Fruit fly (Drosophila melanogaster) whole organism, wandering third instar larva: ENCODE measurements around the gene Rab8.

ENCODE experiments used
- Abd-B ChIP-seq: fragments of >200 bp; optimal IDR thresholded peaks from 2 replicates; lab custom pipeline; 2017; ENCODE audit warnings: missing biosample characterization, missing genetic modification characterization
- CG32264 ChIP-seq: fragments of 200-800 bp; sonication (Bioruptor generic); optimal IDR thresholded peaks from 2 replicates; lab custom pipeline; 2016; ENCODE audit warnings: missing biosample characterization, missing genetic modification characterization
- Dfd ChIP-seq: fragments of >200 bp; optimal IDR thresholded peaks from 2 replicates; lab custom pipeline; 2017; ENCODE audit warnings: missing biosample characterization, missing genetic modification characterization
- Dif ChIP-seq: fragments of 200-275, 200-300 bp; sonication (Bioruptor generic); optimal IDR thresholded peaks from 2 replicates; lab custom pipeline; 2018; ENCODE audit warnings: missing biosample characterization, missing genetic modification characterization; ENCODE audit not compliant: partially characterized antibody
- GATAd ChIP-seq: sonication (Bioruptor generic); optimal IDR thresholded peaks from 2 replicates; lab custom pipeline; 2016; ENCODE audit warnings: missing biosample characterization, missing genetic modification characterization
- HLH106 ChIP-seq: fragments of 200-800 bp; optimal IDR thresholded peaks from 3 replicates; lab custom pipeline; 2019; ENCODE audit warnings: missing biosample characterization, mild to moderate bottlenecking, missing genetic modification characterization, moderate library complexity
- Hnf4 ChIP-seq: fragments of 200-800 bp; sonication (Bioruptor generic); optimal IDR thresholded peaks from 2 replicates; lab custom pipeline; 2016; ENCODE audit warnings: missing biosample characterization, mild to moderate bottlenecking, missing genetic modification characterization
- Hr83 ChIP-seq: fragments of 200-300 bp; sonication (Bioruptor generic); optimal IDR thresholded peaks from 2 replicates; lab custom pipeline; 2016; ENCODE audit warnings: missing biosample characterization, mild to moderate bottlenecking, missing genetic modification characterization, moderate library complexity; ENCODE audit not compliant: poor library complexity, severe bottlenecking
- Mio ChIP-seq: sonication (Bioruptor generic); optimal IDR thresholded peaks from 2 replicates; lab custom pipeline; 2016; ENCODE audit warnings: missing biosample characterization, missing genetic modification characterization
- Myc ChIP-seq: fragments of >200 bp; optimal IDR thresholded peaks from 2 replicates; lab custom pipeline; 2017
- N ChIP-seq: fragments of >200 bp; optimal IDR thresholded peaks from 2 replicates; lab custom pipeline; 2018; ENCODE audit warnings: missing biosample characterization, missing external identifiers, missing genetic modification characterization
- Rel ChIP-seq, 2 experiments: fragments of 200-800 bp; sonication (Bioruptor generic) in 1 of 2; optimal IDR thresholded peaks; 2 replicates in 1 of 2; 3 replicates in 1 of 2; lab custom pipeline; 2016 to 2019; ENCODE audit warnings: mild to moderate bottlenecking in 2 of 2, missing biosample characterization in 2 of 2, missing genetic modification characterization in 2 of 2, moderate library complexity in 1 of 2
- dmrt93B ChIP-seq: fragments of 200-800 bp; sonication (Bioruptor generic); optimal IDR thresholded peaks from 2 replicates; lab custom pipeline; 2018; ENCODE audit warnings: missing biosample characterization, mild to moderate bottlenecking, missing genetic modification characterization
- ey ChIP-seq: fragments of 200-800 bp; sonication (Bioruptor generic); optimal IDR thresholded peaks from 2 replicates; lab custom pipeline; 2016; ENCODE audit warnings: missing biosample characterization, missing genetic modification characterization
- foxo ChIP-seq, 2 experiments: fragments of 200-800 bp; sonication (Bioruptor generic); optimal IDR thresholded peaks; 2 replicates in 1 of 2; 3 replicates in 1 of 2; lab custom pipeline; 2016 to 2017; ENCODE audit warnings: missing biosample characterization in 2 of 2, missing genetic modification characterization in 2 of 2
- fru ChIP-seq: fragments of 200-800 bp; sonication (Bioruptor generic); optimal IDR thresholded peaks from 3 replicates; lab custom pipeline; 2016; ENCODE audit warnings: missing biosample characterization, mild to moderate bottlenecking, missing genetic modification characterization
- h ChIP-seq: fragments of 200-800 bp; sonication (Bioruptor generic); optimal IDR thresholded peaks from 3 replicates; lab custom pipeline; 2016; ENCODE audit warnings: missing biosample characterization, mild to moderate bottlenecking, missing genetic modification characterization
- jim ChIP-seq: fragments of 175-275, 200-325 bp; sonication (Bioruptor generic); optimal IDR thresholded peaks from 2 replicates; lab custom pipeline; 2016; ENCODE audit warnings: missing biosample characterization, mild to moderate bottlenecking, missing genetic modification characterization
- lola ChIP-seq: fragments of >200 bp; optimal IDR thresholded peaks from 2 replicates; lab custom pipeline; 2017; ENCODE audit warnings: missing biosample characterization, missing genetic modification characterization
- pan ChIP-seq: fragments of >200 bp; optimal IDR thresholded peaks from 2 replicates; lab custom pipeline; 2017
- psq ChIP-seq: fragments of 200-800 bp; sonication (Bioruptor generic); optimal IDR thresholded peaks from 3 replicates; lab custom pipeline; 2017; ENCODE audit warnings: missing biosample characterization, mild to moderate bottlenecking, missing genetic modification characterization, moderate library complexity
- rgr ChIP-seq: fragments of 200-800 bp; sonication (Bioruptor generic); optimal IDR thresholded peaks from 3 replicates; lab custom pipeline; 2016; ENCODE audit warnings: missing biosample characterization, mild to moderate bottlenecking, missing genetic modification characterization
- sage ChIP-seq: fragments of 200-800 bp; sonication (Bioruptor generic); optimal IDR thresholded peaks from 2 replicates; lab custom pipeline; 2016; ENCODE audit warnings: missing biosample characterization, mild to moderate bottlenecking, missing genetic modification characterization
- sv ChIP-seq: fragments of 200-800 bp; sonication (Bioruptor generic); optimal IDR thresholded peaks from 3 replicates; lab custom pipeline; 2016; ENCODE audit warnings: missing biosample characterization, missing genetic modification characterization
- tai ChIP-seq: sonication (Bioruptor generic); optimal IDR thresholded peaks from 2 replicates; lab custom pipeline; 2016; ENCODE audit warnings: missing biosample characterization, missing genetic modification characterization
- usp ChIP-seq: fragments of >200 bp; optimal IDR thresholded peaks from 2 replicates; lab custom pipeline; 2017; ENCODE audit warnings: missing biosample characterization, missing genetic modification characterization
- woc ChIP-seq: sonication (Bioruptor generic); optimal IDR thresholded peaks from 2 replicates; lab custom pipeline; 2016; ENCODE audit warnings: missing biosample characterization, mild to moderate bottlenecking, missing genetic modification characterization

Rab8 gene

DNA sequence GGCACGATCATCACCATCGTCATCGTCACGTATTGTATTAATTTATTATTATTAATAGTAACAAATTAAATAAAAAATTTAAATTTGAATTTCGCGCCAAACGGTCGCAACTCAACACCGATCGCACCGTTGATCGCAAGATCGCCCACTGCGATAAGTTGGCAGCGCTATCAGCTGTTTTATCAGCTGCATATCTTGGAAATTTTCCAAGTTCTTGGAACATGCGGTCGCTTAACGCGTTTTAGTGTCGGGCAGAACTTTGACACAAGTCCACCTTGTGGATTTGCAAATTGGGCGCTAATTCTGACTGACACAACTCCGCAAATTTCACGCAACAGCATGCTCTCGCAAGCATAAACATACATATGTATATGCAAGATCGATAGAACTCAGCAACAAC, 9.7 kb downstream of the Rab8 start:
- TF ChIP-seq usp (GFP tag; lab: Kevin White, UChicago), result no peak
- TF ChIP-seq foxo (GFP tag; optimal IDR thresholded peaks at IDR 0.05; lab: Kevin White, UChicago), result no peak
- peak; percentile 23 for TF ChIP-seq sage
- TF ChIP-seq Dfd (GFP tag; lab: Kevin White, UChicago), result no peak
- peak; percentile 38 for TF ChIP-seq Hr83
- TF ChIP-seq N (GFP tag; lab: Kevin White, UChicago), result no peak
- TF ChIP-seq Abd-B (GFP tag; lab: Kevin White, UChicago), result no peak
- TF ChIP-seq dmrt93B (GFP tag; lab: Kevin White, UChicago), result no peak
- peak; percentile 23 for TF ChIP-seq h (GFP tag; lab: Kevin White, UChicago)
- TF ChIP-seq psq, result peak; percentile 11
- peak; percentile 5 for TF ChIP-seq Dif (GFP tag; lab: Kevin White, UChicago)
- no peak for TF ChIP-seq tai (GFP tag; lab: Kevin White, UChicago)
- TF ChIP-seq HLH106 (tag; lab: Kevin White, UChicago), result no peak
- TF ChIP-seq Rel (GFP tag; optimal IDR thresholded peaks at IDR 0.05; lab: Kevin White, UChicago), result no peak
- TF ChIP-seq Rel (tag; optimal IDR thresholded peaks at IDR 0.05; lab: Kevin White, UChicago), result peak; percentile 16
- TF ChIP-seq woc (GFP tag; lab: Kevin White, UChicago), result no peak
- TF ChIP-seq lola, result no peak
- TF ChIP-seq rgr (GFP tag; lab: Kevin White, UChicago), result peak; percentile 25
- peak; percentile 37 for TF ChIP-seq Myc (lab: Kevin White, UChicago)
- TF ChIP-seq ey, result no peak

DNA sequence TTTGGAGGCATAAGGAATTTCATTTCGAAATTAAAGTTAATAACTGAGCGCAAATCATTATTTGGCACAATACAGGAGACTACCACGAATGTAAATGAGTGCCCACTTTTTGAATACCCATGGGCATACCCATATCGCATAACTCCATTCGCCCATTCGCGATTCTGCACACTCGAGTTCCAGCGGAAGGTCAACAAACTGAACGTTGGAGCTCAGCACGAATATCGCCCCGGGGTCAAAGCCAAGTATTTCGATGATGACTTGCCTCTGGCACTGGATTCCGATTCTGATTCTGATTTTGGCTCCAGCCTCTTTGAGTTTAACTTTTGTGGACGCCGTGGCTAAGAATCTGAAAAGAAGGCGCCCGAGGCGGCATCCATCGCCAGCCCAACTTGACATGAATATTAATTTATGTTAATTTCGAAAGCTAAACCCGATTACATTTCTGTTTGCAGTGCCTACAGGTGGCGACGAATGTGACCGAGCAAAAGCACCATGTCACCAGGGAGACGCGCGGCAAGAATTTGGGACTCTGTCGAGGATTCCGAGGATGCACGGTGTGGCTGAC, 12.9 kb downstream of the Rab8 start:
- TF ChIP-seq CG32264 (GFP tag; lab: Kevin White, UChicago), result no peak
- TF ChIP-seq tai (GFP tag; lab: Kevin White, UChicago), result no peak
- TF ChIP-seq jim (GFP tag; lab: Kevin White, UChicago), result no peak
- no peak for TF ChIP-seq rgr (GFP tag; lab: Kevin White, UChicago)
- no peak for TF ChIP-seq lola
- TF ChIP-seq, all 38 proteins: peak for 0

DNA sequence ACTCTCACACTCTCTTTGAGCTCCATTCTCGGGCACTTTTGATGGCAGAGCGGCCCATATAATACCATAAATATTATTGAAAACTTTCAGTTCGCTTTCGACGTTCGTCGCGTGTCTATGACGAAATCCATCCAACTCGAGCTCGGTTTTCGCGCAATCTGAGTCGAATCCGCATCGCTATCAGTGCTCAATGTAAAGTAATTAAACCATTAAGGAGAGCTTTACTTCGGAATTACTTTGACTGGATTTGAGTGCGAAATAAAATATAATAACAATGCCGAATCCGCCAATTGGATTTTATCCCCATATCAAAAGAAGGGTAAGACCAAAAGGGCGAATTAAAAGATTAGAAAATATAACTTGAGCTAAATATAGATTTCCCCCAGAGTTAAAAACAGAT, 22.8 kb downstream of the Rab8 start:
- TF ChIP-seq rgr (GFP tag; lab: Kevin White, UChicago), result no peak
- no peak for TF ChIP-seq GATAd
- no peak for TF ChIP-seq Hnf4
- no peak for TF ChIP-seq sv (GFP tag; lab: Kevin White, UChicago)
- TF ChIP-seq Mio (GFP tag; lab: Kevin White, UChicago), result no peak

dm6 chr3L:19846960-19847359, 23.9 kb downstream of the Rab8 start:
- TF ChIP-seq foxo (GFP tag; optimal IDR thresholded peaks at IDR 0.05; lab: Kevin White, UChicago) (peak in 1 of 2 experiments; percentile 2), CG32264 (GFP tag; lab: Kevin White, UChicago) (no peak), tai (GFP tag; lab: Kevin White, UChicago) (no peak), HLH106 (tag; lab: Kevin White, UChicago) (no peak), sv (GFP tag; lab: Kevin White, UChicago) (no peak), psq (no peak), Hr83 (peak; percentile 88), lola (no peak), sage (no peak)

- TF ChIP-seq Hr83 (no peak), Rel (GFP tag; optimal IDR thresholded peaks at IDR 0.05; lab: Kevin White, UChicago) (no peak), Rel (tag; optimal IDR thresholded peaks at IDR 0.05; lab: Kevin White, UChicago) (peak; percentile 35)
Observed at dm6 chr3L:19845907-19846301, 25.0 kb downstream of the Rab8 start.

- TF ChIP-seq pan, result no peak
- peak; percentile 6 for TF ChIP-seq ey
- no peak for TF ChIP-seq fru (GFP tag; lab: Kevin White, UChicago)
- peak; percentile 8 for TF ChIP-seq psq
- peak; percentile 24 for TF ChIP-seq Hr83
- no peak for TF ChIP-seq dmrt93B (GFP tag; lab: Kevin White, UChicago)
- no peak for TF ChIP-seq CG32264 (GFP tag; lab: Kevin White, UChicago)
- TF ChIP-seq N (GFP tag; lab: Kevin White, UChicago), result no peak
- TF ChIP-seq, all 38 proteins: peak for 3
Observed at dm6 chr3L:19845047-19845906, 25.6 kb downstream of the Rab8 start, which contains the start of gene Papss. Papss (plus strand) TSS chr3L:19845293.
